Fruit fly (Drosophila melanogaster) whole organism, adult: ENCODE data around the gene Ubqn.
A peak's percentile ranks its signal among the peaks of the same experiment; 100 is the strongest.

Experiments
- CG11617 ChIP-seq: fragments of 200-800 bp; sonication (Bioruptor generic); optimal IDR thresholded peaks from 2 replicates; lab custom pipeline; 2017; ENCODE audit warnings: mild to moderate bottlenecking, missing biosample characterization, missing genetic modification reagents, missing genetic modification characterization
- CG12768 ChIP-seq: fragments of 200-800 bp; sonication (Bioruptor generic); optimal IDR thresholded peaks from 2 replicates; lab custom pipeline; 2017; ENCODE audit warnings: missing biosample characterization, missing genetic modification characterization, mild to moderate bottlenecking, moderate library complexity, missing genetic modification reagents
- CG14711 ChIP-seq: fragments of 200-800 bp; sonication (Bioruptor generic); optimal IDR thresholded peaks from 2 replicates; lab custom pipeline; 2018; ENCODE audit warnings: missing biosample characterization, mild to moderate bottlenecking, missing genetic modification characterization, moderate library complexity
- CG1620 ChIP-seq: fragments of 200-800 bp; sonication (Bioruptor generic); optimal IDR thresholded peaks from 2 replicates; lab custom pipeline; 2016; ENCODE audit warnings: missing biosample characterization, missing genetic modification characterization
- CG33017 ChIP-seq: fragments of 200-800 bp; sonication (Bioruptor generic); optimal IDR thresholded peaks from 2 replicates; lab custom pipeline; 2018; ENCODE audit warnings: missing biosample characterization, mild to moderate bottlenecking, missing genetic modification characterization, moderate library complexity
- CG5204 ChIP-seq: fragments of 200-800 bp; sonication (Bioruptor generic); optimal IDR thresholded peaks from 2 replicates; lab custom pipeline; 2016; ENCODE audit warnings: missing biosample characterization, missing genetic modification characterization
- CG7045 ChIP-seq: fragments of 200-800 bp; sonication (Bioruptor generic); optimal IDR thresholded peaks from 2 replicates; lab custom pipeline; 2017; ENCODE audit warnings: missing biosample characterization, mild to moderate bottlenecking, missing genetic modification characterization
- CG7101 ChIP-seq: fragments of 200-800 bp; sonication (Bioruptor generic); optimal IDR thresholded peaks from 2 replicates; lab custom pipeline; 2018; ENCODE audit warnings: missing biosample characterization, mild to moderate bottlenecking, missing genetic modification characterization, moderate library complexity
- Clk ChIP-seq: fragments of 200-800 bp; sonication (Bioruptor generic); optimal IDR thresholded peaks from 2 replicates; lab custom pipeline; 2017; ENCODE audit warnings: missing biosample characterization, missing genetic modification characterization
- Crg-1 ChIP-seq: fragments of 200-800 bp; sonication (Bioruptor generic); optimal IDR thresholded peaks from 2 replicates; lab custom pipeline; 2016; ENCODE audit warnings: missing biosample characterization, missing genetic modification characterization
- Hr96 ChIP-seq: fragments of 200-800 bp; sonication (Bioruptor generic); optimal IDR thresholded peaks from 2 replicates; lab custom pipeline; 2016; ENCODE audit warnings: missing biosample characterization, missing genetic modification characterization
- Mnt ChIP-seq: fragments of 200-800 bp; sonication (Bioruptor generic); optimal IDR thresholded peaks from 2 replicates; lab custom pipeline; 2016; ENCODE audit warnings: missing biosample characterization, mild to moderate bottlenecking, missing genetic modification characterization
- bab1 ChIP-seq: fragments of 200-800 bp; sonication (Bioruptor generic); optimal IDR thresholded peaks from 3 replicates; lab custom pipeline; 2019; ENCODE audit warnings: missing biosample characterization, mild to moderate bottlenecking, missing genetic modification characterization, moderate library complexity
- cic ChIP-seq: fragments of 200-800 bp; sonication (Bioruptor generic); optimal IDR thresholded peaks from 2 replicates; lab custom pipeline; 2017; ENCODE audit warnings: missing biosample characterization, mild to moderate bottlenecking, missing genetic modification characterization, moderate library complexity
- cnc ChIP-seq, 2 experiments: fragments of >200 bp; optimal IDR thresholded peaks; 2 replicates each; lab custom pipeline; 2017
- kay ChIP-seq: fragments of 200-800 bp; sonication (Bioruptor generic); peaks from one replicate; lab custom pipeline; 2016; ENCODE audit warnings: missing biosample characterization, missing genetic modification characterization, borderline replicate concordance
- ovo ChIP-seq: fragments of 200-800 bp; sonication (Bioruptor generic); optimal IDR thresholded peaks from 2 replicates; lab custom pipeline; 2016; ENCODE audit warnings: missing biosample characterization, missing genetic modification characterization
- pad ChIP-seq: fragments of 200-800 bp; sonication (Bioruptor generic); optimal IDR thresholded peaks from 3 replicates; lab custom pipeline; 2017; ENCODE audit warnings: missing biosample characterization, missing genetic modification characterization, mild to moderate bottlenecking, moderate library complexity, missing genetic modification reagents
- tj ChIP-seq: fragments of 200-800 bp; sonication (Bioruptor generic); optimal IDR thresholded peaks from 3 replicates; lab custom pipeline; 2017; ENCODE audit warnings: missing biosample characterization, mild to moderate bottlenecking, missing genetic modification characterization, moderate library complexity
- toe ChIP-seq: fragments of 200-800 bp; sonication (Bioruptor generic); optimal IDR thresholded peaks from 2 replicates; lab custom pipeline; 2016; ENCODE audit warnings: missing biosample characterization, missing genetic modification characterization

Ubqn gene

dm6 chrX:19663196-19663858, 20.3 kb upstream of the Ubqn start:
- TF ChIP-seq ovo (GFP tag; lab: Kevin White, UChicago) (peak; percentile 19), tj (GFP tag; lab: Kevin White, UChicago) (peak; percentile 17), Clk (GFP tag; lab: Kevin White, UChicago) (no peak), bab1 (GFP tag; lab: Kevin White, UChicago) (no peak), toe (GFP tag; lab: Kevin White, UChicago) (no peak), CG5204 (peak; percentile 50), CG12768 (no peak), CG14711 (tag; lab: Kevin White, UChicago) (no peak), CG1620 (no peak), Hr96 (no peak), CG33017 (tag; lab: Kevin White, UChicago) (no peak), Crg-1 (GFP tag; lab: Kevin White, UChicago) (no peak), CG7045 (peak; percentile 17), Mnt (GFP tag; lab: Kevin White, UChicago) (no peak), kay (GFP tag; lab: Kevin White, UChicago) (no peak), CG7101 (tag; lab: Kevin White, UChicago) (peak; percentile 47), cnc (optimal IDR thresholded peaks at IDR 0.05; lab: Kevin White, UChicago) (no peak), CG11617 (peak; percentile 60), pad (GFP tag; lab: Kevin White, UChicago) (peak; percentile 8), cic (GFP tag; lab: Kevin White, UChicago) (no peak)

dm6 chrX:19663859-19664728, 19.5 kb upstream of the Ubqn start, which contains the start of the genes CG14223 and Ssu72:
CG14223 (minus strand) TSS chrX:19663971.
Ssu72 (plus strand) TSS chrX:19664561.
- TF ChIP-seq Hr96 (peak; percentile 23), Crg-1 (GFP tag; lab: Kevin White, UChicago) (peak; percentile 4), toe (GFP tag; lab: Kevin White, UChicago) (no peak), CG5204 (peak; percentile 42), CG33017 (tag; lab: Kevin White, UChicago) (no peak), ovo (GFP tag; lab: Kevin White, UChicago) (no peak), CG1620 (peak; percentile 69), Mnt (GFP tag; lab: Kevin White, UChicago) (peak; percentile 47), CG11617 (no peak), CG7101 (tag; lab: Kevin White, UChicago) (peak; percentile 22)

dm6 chrX:19665684-19666141, 17.9 kb upstream of the Ubqn start:
- TF ChIP-seq pad (GFP tag; lab: Kevin White, UChicago) (no peak), CG12768 (peak; percentile 28), kay (GFP tag; lab: Kevin White, UChicago) (no peak), bab1 (GFP tag; lab: Kevin White, UChicago) (peak; percentile 72), Clk (GFP tag; lab: Kevin White, UChicago) (no peak), tj (GFP tag; lab: Kevin White, UChicago) (peak; percentile 48), CG7101 (tag; lab: Kevin White, UChicago) (peak; percentile 31), Mnt (GFP tag; lab: Kevin White, UChicago) (peak; percentile 72), cic (GFP tag; lab: Kevin White, UChicago) (peak; percentile 99), ovo (GFP tag; lab: Kevin White, UChicago) (no peak), CG33017 (tag; lab: Kevin White, UChicago) (no peak), CG11617 (peak; percentile 24), CG7045 (no peak), CG5204 (no peak), Crg-1 (GFP tag; lab: Kevin White, UChicago) (no peak), CG1620 (peak; percentile 49), CG14711 (tag; lab: Kevin White, UChicago) (no peak), toe (GFP tag; lab: Kevin White, UChicago) (peak; percentile 2), Hr96 (peak; percentile 43), cnc (optimal IDR thresholded peaks at IDR 0.05; lab: Kevin White, UChicago) (no peak)

- peak; percentile 51 for TF ChIP-seq pad (GFP tag; lab: Kevin White, UChicago)
- peak; percentile 63 for TF ChIP-seq CG7101 (tag; lab: Kevin White, UChicago)
- TF ChIP-seq CG5204, result peak; percentile 46
- peak; percentile 8 for TF ChIP-seq Clk (GFP tag; lab: Kevin White, UChicago)
- TF ChIP-seq CG1620, result peak; percentile 80
- peak; percentile 24 for TF ChIP-seq CG7045
- peak; percentile 25 for TF ChIP-seq CG11617
- TF ChIP-seq tj (GFP tag; lab: Kevin White, UChicago), result peak; percentile 71
- TF ChIP-seq Hr96, result peak; percentile 79
- no peak for TF ChIP-seq cnc (optimal IDR thresholded peaks at IDR 0.05; lab: Kevin White, UChicago)
- TF ChIP-seq cic (GFP tag; lab: Kevin White, UChicago), result peak; percentile 84
- TF ChIP-seq ovo (GFP tag; lab: Kevin White, UChicago), result no peak
- TF ChIP-seq CG14711 (tag; lab: Kevin White, UChicago), result peak; percentile 43
- TF ChIP-seq kay (GFP tag; lab: Kevin White, UChicago), result peak; percentile 61
- TF ChIP-seq bab1 (GFP tag; lab: Kevin White, UChicago), result peak; percentile 68
- TF ChIP-seq CG12768, result peak; percentile 45
- peak; percentile 69 for TF ChIP-seq Mnt (GFP tag; lab: Kevin White, UChicago)
- TF ChIP-seq toe (GFP tag; lab: Kevin White, UChicago), result peak; percentile 35
- no peak for TF ChIP-seq Crg-1 (GFP tag; lab: Kevin White, UChicago)
- TF ChIP-seq CG33017 (tag; lab: Kevin White, UChicago), result no peak
Observed at dm6 chrX:19666991-19667409, 16.6 kb upstream of the Ubqn start, which contains the start of gene Zw. Zw (plus strand) TSS chrX:19667252.
